Fruit fly (Drosophila melanogaster) whole organism, embryonic: ENCODE results near the gene CG17819.

Source experiments
- Blimp-1 ChIP-seq: fragments of 200-800 bp; sonication (Bioruptor generic); optimal IDR thresholded peaks from 3 replicates; lab custom pipeline; 2018; ENCODE audit warnings: missing biosample characterization, missing genetic modification characterization, mild to moderate bottlenecking, moderate library complexity, missing genetic modification reagents
- CG10654 ChIP-seq: fragments of 200-800 bp; sonication (Bioruptor generic); optimal IDR thresholded peaks from 2 replicates; lab custom pipeline; 2016; ENCODE audit warnings: missing biosample characterization, missing genetic modification characterization
- CG10979 ChIP-seq: fragments of 200-800 bp; sonication (Bioruptor generic); optimal IDR thresholded peaks from 2 replicates; lab custom pipeline; 2018; ENCODE audit warnings: missing biosample characterization, mild to moderate bottlenecking, missing genetic modification characterization, moderate library complexity
- CG14014 ChIP-seq: fragments of 200-800 bp; sonication (Bioruptor generic); IDR thresholded peaks from 2 replicates; pipeline ENCODE4 v1.3.6; 2022; ENCODE audit warnings: missing biosample characterization, missing genetic modification characterization
- CG14965 ChIP-seq: fragments of 200-800 bp; sonication (Bioruptor generic); optimal IDR thresholded peaks from 2 replicates; lab custom pipeline; 2016; ENCODE audit warnings: missing biosample characterization, missing genetic modification characterization, borderline replicate concordance
- CG15073 ChIP-seq: fragments of 200-800 bp; sonication (Bioruptor generic); optimal IDR thresholded peaks from 2 replicates; lab custom pipeline; 2016; ENCODE audit warnings: missing biosample characterization, missing genetic modification characterization
- CG15479 ChIP-seq: fragments of 200-800 bp; sonication (Bioruptor generic); optimal IDR thresholded peaks from 3 replicates; lab custom pipeline; 2019; ENCODE audit warnings: missing biosample characterization, mild to moderate bottlenecking, missing genetic modification characterization, moderate library complexity
- CG15601 ChIP-seq: fragments of 200-800 bp; sonication (Bioruptor generic); optimal IDR thresholded peaks from 3 replicates; lab custom pipeline; 2019; ENCODE audit warnings: missing biosample characterization, mild to moderate bottlenecking, missing genetic modification characterization, moderate library complexity
- CG18476 ChIP-seq: fragments of 200-800 bp; sonication (Bioruptor generic); optimal IDR thresholded peaks from 2 replicates; lab custom pipeline; 2016; ENCODE audit warnings: missing biosample characterization, mild to moderate bottlenecking, missing genetic modification characterization
- CG3065 ChIP-seq: fragments of 200-800 bp; sonication (Bioruptor generic); optimal IDR thresholded peaks from 2 replicates; lab custom pipeline; 2016; ENCODE audit warnings: missing biosample characterization, missing genetic modification characterization
- CG3847 ChIP-seq: fragments of 200-800 bp; sonication (Bioruptor generic); IDR thresholded peaks from 2 replicates; pipeline ENCODE4 v1.3.6; 2022; ENCODE audit warnings: missing biosample characterization, missing genetic modification characterization
- CG4282 ChIP-seq: fragments of 200-800 bp; sonication (Bioruptor generic); optimal IDR thresholded peaks from 2 replicates; lab custom pipeline; 2016; ENCODE audit warnings: missing biosample characterization, missing genetic modification characterization
- CG4404 ChIP-seq: fragments of 200-800 bp; sonication (Bioruptor generic); IDR thresholded peaks from 2 replicates; pipeline ENCODE4 v1.3.6; 2022; ENCODE audit warnings: missing biosample characterization, missing genetic modification characterization
- CG5245 ChIP-seq: fragments of 200-800 bp; sonication (Bioruptor generic); optimal IDR thresholded peaks from 3 replicates; lab custom pipeline; 2016; ENCODE audit warnings: missing biosample characterization, missing genetic modification characterization
- CG7745 ChIP-seq: fragments of 200-800 bp; sonication (Bioruptor generic); optimal IDR thresholded peaks from 2 replicates; lab custom pipeline; 2018; ENCODE audit warnings: missing biosample characterization, mild to moderate bottlenecking, missing genetic modification characterization, moderate library complexity
- CG8281 ChIP-seq: fragments of 200-800 bp; sonication (Bioruptor generic); optimal IDR thresholded peaks from 2 replicates; lab custom pipeline; 2018; ENCODE audit warnings: missing biosample characterization, mild to moderate bottlenecking, missing genetic modification characterization, moderate library complexity
- CG8359 ChIP-seq: fragments of 200-800 bp; sonication (Bioruptor generic); optimal IDR thresholded peaks from 2 replicates; lab custom pipeline; 2017; ENCODE audit warnings: missing biosample characterization, mild to moderate bottlenecking, missing genetic modification characterization, borderline replicate concordance
- CG8388 ChIP-seq: fragments of 200-800 bp; sonication (Bioruptor generic); optimal IDR thresholded peaks from 2 replicates; lab custom pipeline; 2019; ENCODE audit warnings: missing biosample characterization, mild to moderate bottlenecking, missing genetic modification characterization, moderate library complexity
- CG9609 ChIP-seq: fragments of 200-800 bp; sonication (Bioruptor generic); optimal IDR thresholded peaks from 3 replicates; lab custom pipeline; 2016; ENCODE audit warnings: missing biosample characterization, missing genetic modification characterization
- CG9727 ChIP-seq: fragments of 200-800 bp; sonication (Bioruptor generic); optimal IDR thresholded peaks from 3 replicates; lab custom pipeline; 2017; ENCODE audit warnings: missing biosample characterization, mild to moderate bottlenecking, missing genetic modification characterization
- Camta ChIP-seq: fragments of 200-800 bp; sonication (Bioruptor generic); optimal IDR thresholded peaks from 2 replicates; lab custom pipeline; 2016; ENCODE audit warnings: missing biosample characterization, missing genetic modification characterization
- D19A ChIP-seq: fragments of 200-800 bp; optimal IDR thresholded peaks from 3 replicates; lab custom pipeline; 2019; ENCODE audit warnings: missing biosample characterization, mild to moderate bottlenecking, missing genetic modification characterization, moderate library complexity
- Dek ChIP-seq: fragments of 200-800 bp; sonication (Bioruptor generic); optimal IDR thresholded peaks from 3 replicates; lab custom pipeline; 2019; ENCODE audit warnings: missing biosample characterization, mild to moderate bottlenecking, missing genetic modification characterization, moderate library complexity
- HHEX ChIP-seq: fragments of 200-800 bp; sonication (Bioruptor generic); optimal IDR thresholded peaks from 3 replicates; lab custom pipeline; 2017; ENCODE audit warnings: missing biosample characterization, mild to moderate bottlenecking, missing genetic modification characterization, missing genetic modification reagents
- Hsf ChIP-seq: fragments of 200-800 bp; sonication (Bioruptor generic); optimal IDR thresholded peaks from 3 replicates; lab custom pipeline; 2016; ENCODE audit warnings: missing biosample characterization, missing genetic modification characterization
- Lpt ChIP-seq: fragments of >200 bp; optimal IDR thresholded peaks from 2 replicates; lab custom pipeline; 2018; ENCODE audit warnings: missing biosample characterization, missing genetic modification characterization
- Med ChIP-seq: fragments of 200-800 bp; sonication (Bioruptor generic); peaks from one replicate; lab custom pipeline; 2016; ENCODE audit warnings: missing biosample characterization, missing genetic modification characterization, mild to moderate bottlenecking, inconsistent platforms, moderate library complexity
- Nf-YB ChIP-seq: fragments of 200-800 bp; sonication (Bioruptor generic); optimal IDR thresholded peaks from 3 replicates; lab custom pipeline; 2019; ENCODE audit warnings: missing biosample characterization, mild to moderate bottlenecking, missing genetic modification characterization, moderate library complexity
- NfI ChIP-seq: fragments of 200-800 bp; sonication (Bioruptor generic); optimal IDR thresholded peaks from 3 replicates; lab custom pipeline; 2018; ENCODE audit warnings: missing biosample characterization, mild to moderate bottlenecking, missing genetic modification characterization, moderate library complexity
- PHDP ChIP-seq: fragments of 200-800 bp; sonication (Bioruptor generic); optimal IDR thresholded peaks from 3 replicates; lab custom pipeline; 2018; ENCODE audit warnings: missing biosample characterization, mild to moderate bottlenecking, missing genetic modification characterization, moderate library complexity
- Pdp1 ChIP-seq, 2 experiments: fragments of 200-800 bp; sonication (Bioruptor generic); optimal IDR thresholded peaks; 3 replicates each; lab custom pipeline; 2016; ENCODE audit warnings: missing biosample characterization in 2 of 2, missing genetic modification characterization in 2 of 2, mild to moderate bottlenecking in 1 of 2, moderate library complexity in 1 of 2
- Ptx1 ChIP-seq: fragments of 200-800 bp; sonication (Bioruptor generic); IDR thresholded peaks from 2 replicates; pipeline ENCODE4 v1.3.6; 2022; ENCODE audit warnings: missing biosample characterization, missing genetic modification characterization
- Side ChIP-seq: fragments of 200-800 bp; sonication (Bioruptor generic); optimal IDR thresholded peaks from 2 replicates; lab custom pipeline; 2016; ENCODE audit warnings: missing biosample characterization, missing genetic modification characterization
- Sox100B ChIP-seq: fragments of 200-800 bp; sonication (Bioruptor generic); optimal IDR thresholded peaks from 3 replicates; lab custom pipeline; 2018; ENCODE audit warnings: missing biosample characterization, mild to moderate bottlenecking, missing genetic modification characterization
- Sox102F ChIP-seq: fragments of 200-800 bp; sonication (Bioruptor generic); optimal IDR thresholded peaks from 2 replicates; lab custom pipeline; 2018; ENCODE audit warnings: missing biosample characterization, mild to moderate bottlenecking, missing genetic modification characterization, moderate library complexity
- Stat92E ChIP-seq, 3 experiments: fragments of >200 bp in 2 of 3; fragments of 200-800 bp in 1 of 3; sonication (Bioruptor generic) in 1 of 3; optimal IDR thresholded peaks; 2 replicates each; lab custom pipeline; 2017 to 2019; ENCODE audit warnings: missing biosample characterization in 3 of 3, missing genetic modification characterization in 3 of 3, mild to moderate bottlenecking in 1 of 3, moderate library complexity in 1 of 3
- bcd ChIP-seq: fragments of 200-800 bp; sonication (Bioruptor generic); optimal IDR thresholded peaks from 2 replicates; lab custom pipeline; 2017; ENCODE audit warnings: missing biosample characterization, mild to moderate bottlenecking, missing genetic modification characterization
- chn ChIP-seq: fragments of 200-800 bp; sonication (Bioruptor generic); optimal IDR thresholded peaks from 2 replicates; lab custom pipeline; 2016; ENCODE audit warnings: missing biosample characterization, missing genetic modification characterization
- ci ChIP-seq: fragments of 200-800 bp; sonication (Bioruptor generic); IDR thresholded peaks from 3 replicates; pipeline ENCODE4 v1.3.6; 2022; ENCODE audit warnings: missing biosample characterization, missing genetic modification characterization
- ems ChIP-seq: fragments of 200-800 bp; sonication (Bioruptor generic); optimal IDR thresholded peaks from 3 replicates; lab custom pipeline; 2016; ENCODE audit warnings: missing biosample characterization, missing genetic modification characterization
- ftz-f1 ChIP-seq: fragments of 200-800 bp; sonication (Bioruptor generic); optimal IDR thresholded peaks from 2 replicates; lab custom pipeline; 2016; ENCODE audit warnings: missing biosample characterization, missing genetic modification characterization
- fu2 ChIP-seq: fragments of 200-800 bp; sonication (Bioruptor generic); optimal IDR thresholded peaks from 2 replicates; lab custom pipeline; 2016; ENCODE audit warnings: missing biosample characterization, missing genetic modification characterization
- gcm ChIP-seq: fragments of 200-800 bp; sonication (Bioruptor generic); optimal IDR thresholded peaks from 2 replicates; lab custom pipeline; 2019; ENCODE audit warnings: missing biosample characterization, mild to moderate bottlenecking, missing genetic modification characterization, moderate library complexity
- gsb ChIP-seq: fragments of 200-800 bp; sonication (Bioruptor generic); IDR thresholded peaks from 2 replicates; pipeline ENCODE4 v1.3.6; 2022; ENCODE audit warnings: missing biosample characterization, missing genetic modification characterization
- gt ChIP-seq: fragments of 200-800 bp; sonication (Bioruptor generic); IDR thresholded peaks from 2 replicates; pipeline ENCODE4 v1.3.6; 2022; ENCODE audit warnings: missing biosample characterization, missing genetic modification characterization
- pnt ChIP-seq: fragments of 200-800 bp; sonication (Bioruptor generic); optimal IDR thresholded peaks from 3 replicates; lab custom pipeline; 2016; ENCODE audit warnings: missing biosample characterization, missing genetic modification characterization
- repo ChIP-seq: fragments of 200-800 bp; sonication (Bioruptor generic); optimal IDR thresholded peaks from 2 replicates; lab custom pipeline; 2016; ENCODE audit warnings: missing biosample characterization, missing genetic modification characterization
- salm ChIP-seq: fragments of 200-800 bp; sonication (Bioruptor generic); optimal IDR thresholded peaks from 2 replicates; lab custom pipeline; 2018; ENCODE audit warnings: missing biosample characterization, mild to moderate bottlenecking, missing genetic modification characterization
- sisA ChIP-seq: fragments of 200-800 bp; sonication (Bioruptor generic); IDR thresholded peaks from 2 replicates; pipeline ENCODE4 v1.3.6; 2022; ENCODE audit warnings: missing biosample characterization, missing genetic modification characterization
- ssp ChIP-seq: fragments of 200-800 bp; sonication (Bioruptor generic); IDR thresholded peaks from 2 replicates; pipeline ENCODE4 v1.3.6; 2022; ENCODE audit warnings: missing biosample characterization, missing genetic modification characterization
- wor ChIP-seq: fragments of 200-800 bp; sonication (Bioruptor generic); IDR thresholded peaks from 2 replicates; pipeline ENCODE4 v1.3.6; 2022; ENCODE audit warnings: missing biosample characterization, missing genetic modification characterization

Gene CG17819

dm6 chr3R:21859509-21859908, 25.8 kb downstream of the CG17819 start (continued):
- TF ChIP-seq Nf-YB (GFP tag; lab: Kevin White, UChicago) (peak; percentile 12), CG8388 (peak; percentile 62), CG9727 (peak; percentile 63), ssp (GFP tag; lab: Robert Waterston, UW) (no peak), sisA (peak; percentile 20; the same call in 1 of the 2 replicates), NfI (GFP tag; lab: Kevin White, UChicago) (peak; percentile 8), Camta (GFP tag; lab: Kevin White, UChicago) (peak; percentile 51), chn (peak; percentile 31), CG14014 (GFP tag; lab: Robert Waterston, UW) (no peak), gt (no peak), salm (tag; lab: Kevin White, UChicago) (no peak), CG18476 (GFP tag; lab: Kevin White, UChicago) (peak; percentile 18), Pdp1 (GFP tag; optimal IDR thresholded peaks at IDR 0.05; lab: Kevin White, UChicago) (peak; percentile 12 to 34), Stat92E (GFP tag; optimal IDR thresholded peaks at IDR 0.05; lab: Kevin White, UChicago) (peak in 1 of 3 experiments; percentile 46), CG8359 (GFP tag; lab: Kevin White, UChicago) (peak; percentile 21), Hsf (GFP tag; lab: Kevin White, UChicago) (peak; percentile 41), CG14965 (no peak), CG8281 (tag; lab: Kevin White, UChicago) (no peak), pnt (GFP tag; lab: Kevin White, UChicago) (peak; percentile 4), fu2 (GFP tag; lab: Kevin White, UChicago) (no peak), ems (GFP tag; lab: Kevin White, UChicago) (no peak), CG3065 (GFP tag; lab: Kevin White, UChicago) (no peak), CG15479 (GFP tag; lab: Kevin White, UChicago) (no peak), Side (GFP tag; lab: Kevin White, UChicago) (peak; percentile 21), CG15073 (GFP tag; lab: Kevin White, UChicago) (peak; percentile 34), CG3847 (0 out of 2 replicates have a peak, but pooled peaks have one; percentile 29), Dek (tag; lab: Kevin White, UChicago) (no peak), Lpt (GFP tag; lab: Kevin White, UChicago) (no peak), HHEX (GFP tag; lab: Kevin White, UChicago) (peak; percentile 8), PHDP (tag; lab: Kevin White, UChicago) (peak; percentile 62), CG15601 (tag; lab: Kevin White, UChicago) (peak; percentile 28), Ptx1 (peak; percentile 42; the same call in 1 of the 2 replicates), wor (GFP tag; lab: Robert Waterston, UW) (peak; percentile 32), CG10979 (tag; lab: Kevin White, UChicago) (peak; percentile 72), Blimp-1 (GFP tag; lab: Kevin White, UChicago) (peak; percentile 49), gcm (GFP tag; lab: Kevin White, UChicago) (peak; percentile 68), Sox100B (peak; percentile 38), Sox102F (GFP tag; lab: Kevin White, UChicago) (peak; percentile 57), bcd (no peak), gsb (GFP tag; lab: Robert Waterston, UW) (no peak), ci (peak; percentile 57; the same call in 2 of the 3 replicates), repo (GFP tag; lab: Kevin White, UChicago) (no peak), CG4282 (GFP tag; lab: Kevin White, UChicago) (no peak), CG4404 (GFP tag; lab: Robert Waterston, UW) (peak; percentile 50), CG7745 (tag; lab: Kevin White, UChicago) (no peak), D19A (peak; percentile 44), ftz-f1 (GFP tag; lab: Kevin White, UChicago) (no peak), CG10654 (GFP tag; lab: Kevin White, UChicago) (peak; percentile 20), CG9609 (peak; percentile 23), CG5245 (GFP tag; lab: Kevin White, UChicago) (peak; percentile 8), Med (GFP tag; lab: Kevin White, UChicago) (peak; percentile 44)
